Worm (Caenorhabditis elegans): ENCODE measurements around the gene Y43F8A.1.

DNA sequence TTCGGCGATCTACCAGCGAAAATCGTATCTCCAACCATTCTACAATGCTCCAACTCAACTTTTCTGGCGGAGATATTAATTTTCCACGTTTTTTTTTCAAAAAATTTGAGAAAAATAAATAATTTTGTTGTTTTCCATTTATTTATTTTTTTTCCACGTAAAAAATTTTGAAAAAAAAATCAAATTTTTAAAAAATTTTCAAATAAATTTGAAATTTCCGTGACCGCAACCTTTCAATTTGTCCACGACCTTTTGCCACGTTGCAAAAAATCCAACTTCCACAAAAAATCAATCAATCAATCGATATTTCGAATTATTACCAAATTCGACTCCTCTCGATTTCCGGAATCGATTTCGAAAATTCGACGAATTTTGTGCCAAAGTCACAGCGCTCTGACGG, 964 bp downstream of the Y43F8A.1 start, which contains the start of gene Y43F8A.2:
- TF ChIP-seq nhr-80 (tag; optimal IDR thresholded peaks at IDR 0.05) = no peak
- no peak for TF ChIP-seq Y79H2A.3 (GFP tag; conservative IDR thresholded peaks at IDR 0.05)
- no peak for TF ChIP-seq C17E4.6 (GFP tag; IDR thresholded peaks at IDR 0.05)
- no peak for TF ChIP-seq F22D6.2 (tag; optimal IDR thresholded peaks at IDR 0.05)
- no peak for TF ChIP-seq sea-2 (GFP tag; IDR thresholded peaks at IDR 0.05)
- no peak for TF ChIP-seq ztf-22 (GFP tag; optimal IDR thresholded peaks at IDR 0.05)
- TF ChIP-seq nfya-1 (tag; optimal IDR thresholded peaks at IDR 0.05; ENCODE audit: borderline replicate concordance, insufficient read depth) = no peak
- no peak for TF ChIP-seq ceh-27 (GFP tag; optimal IDR thresholded peaks at IDR 0.05)
- no peak for TF ChIP-seq egl-18 (GFP tag; IDR thresholded peaks at IDR 0.05)
- no peak for TF ChIP-seq tbp1 (GFP tag; optimal IDR thresholded peaks at IDR 0.05)
- TF ChIP-seq pha-4 (tag; optimal IDR thresholded peaks at IDR 0.05) = no peak
- TF ChIP-seq snpc-4 (GFP tag; optimal IDR thresholded peaks at IDR 0.05) = no peak
- no peak for TF ChIP-seq snpc-4 (tag; optimal IDR thresholded peaks at IDR 0.05)
- TF ChIP-seq dpl-1 (GFP tag; optimal IDR thresholded peaks at IDR 0.05) = no peak
- no peak for TF ChIP-seq snpc-1.3 (tag; optimal IDR thresholded peaks at IDR 0.05; ENCODE audit: insufficient read depth)
